Worm (Caenorhabditis elegans): Measurements from ENCODE around the gene C38C3.3.

The C38C3.3 gene

DNA sequence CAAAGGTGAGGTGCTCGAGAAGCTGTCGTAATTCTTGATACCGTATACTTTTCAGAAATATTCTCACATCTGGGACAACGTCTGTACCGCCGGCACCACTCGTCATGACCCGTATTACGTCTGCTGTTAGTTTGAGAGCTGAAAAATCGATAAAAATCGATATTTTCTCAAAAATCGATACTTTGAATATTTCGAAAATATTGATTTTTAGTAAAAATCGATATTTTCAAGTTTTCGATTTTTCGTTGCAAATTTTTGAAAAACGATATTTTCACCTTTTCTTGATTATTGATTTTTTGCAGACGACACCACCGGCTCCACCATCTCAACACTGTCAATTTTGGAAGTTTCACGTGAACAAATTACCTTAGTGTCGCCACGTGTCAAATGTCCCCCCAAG lies 318 bp downstream of the C38C3.3 start:
- no peak for TF ChIP-seq dao-5 (tag; optimal IDR thresholded peaks at IDR 0.05)
- no peak for TF ChIP-seq him-1 (tag; optimal IDR thresholded peaks at IDR 0.05)
- no peak for TF ChIP-seq W03F9.2 (tag; optimal IDR thresholded peaks at IDR 0.05)

DNA sequence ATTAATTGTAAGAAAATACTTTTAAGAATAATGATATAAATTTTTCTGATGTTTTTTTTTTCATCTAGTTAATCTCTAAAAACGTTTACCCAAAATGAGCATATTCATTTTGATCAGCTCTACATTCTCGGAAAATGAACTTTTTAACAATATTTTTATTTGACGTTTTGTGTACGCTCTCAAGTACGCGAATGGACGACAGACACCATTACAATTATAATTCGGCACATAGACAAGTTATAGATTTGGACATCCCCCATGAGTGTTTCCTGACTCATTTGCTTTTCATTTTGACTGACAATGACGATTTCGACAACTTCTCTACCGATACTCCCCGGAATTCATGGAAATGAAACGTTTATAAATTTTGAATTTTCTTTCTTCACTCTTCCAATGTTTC lies 3.7 kb downstream of the C38C3.3 start, which contains the start of gene sru-27:
TSS of gene sru-27 (plus strand) at position 301 of the 400 bp plus-strand sequence.
- TF ChIP-seq W03F9.2 (tag; optimal IDR thresholded peaks at IDR 0.05) = no peak
- TF ChIP-seq dao-5 (tag; optimal IDR thresholded peaks at IDR 0.05) = no peak
- no peak for TF ChIP-seq him-1 (tag; optimal IDR thresholded peaks at IDR 0.05)

DNA sequence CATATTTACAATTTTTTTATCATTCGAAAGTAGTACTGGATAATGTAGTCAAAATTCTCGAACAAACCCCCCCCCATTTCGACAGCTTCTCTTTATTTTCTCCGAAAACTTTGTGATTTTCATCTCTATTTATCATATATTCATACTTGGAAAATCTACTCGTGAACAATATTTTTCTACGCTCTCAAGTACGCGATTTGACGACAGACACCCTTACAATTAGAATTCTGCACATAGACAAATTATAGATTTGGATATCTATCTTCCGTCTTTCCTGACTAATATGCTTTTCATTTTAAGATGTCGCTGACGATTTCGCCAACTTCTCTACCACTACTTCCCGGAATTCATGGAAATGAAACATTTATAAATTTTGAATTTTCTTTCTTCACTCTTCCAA lies 10.6 kb downstream of the C38C3.3 start, which contains the start of gene sru-28:
TSS of gene sru-28 (plus strand) at position 301 of the 400 bp plus-strand sequence.
- no peak for TF ChIP-seq W03F9.2 (tag; optimal IDR thresholded peaks at IDR 0.05)
- TF ChIP-seq him-1 (tag; optimal IDR thresholded peaks at IDR 0.05) = no peak
- TF ChIP-seq dao-5 (tag; optimal IDR thresholded peaks at IDR 0.05) = no peak

DNA sequence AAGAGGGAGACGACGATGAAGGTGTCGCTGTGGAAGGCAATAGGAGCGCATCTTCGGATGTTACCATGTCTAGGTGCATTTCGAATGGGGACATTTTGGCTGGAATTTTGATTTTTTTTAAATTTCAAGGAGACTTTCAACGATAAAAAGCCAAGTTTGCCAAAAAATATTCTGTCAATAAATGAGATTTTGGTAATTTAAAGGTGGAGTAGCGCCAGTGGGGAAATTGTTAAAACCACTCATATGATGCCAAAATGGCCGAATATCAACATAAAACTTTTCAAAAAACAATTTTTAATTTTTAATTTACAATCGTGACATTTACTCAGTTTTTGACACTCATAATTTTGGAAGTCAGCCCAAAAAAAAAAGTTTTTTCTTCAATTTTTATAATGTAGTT lies 16.1 kb downstream of the C38C3.3 start, which contains the start of gene nhr-260:
TSS of gene nhr-260 (minus strand) at position 101 of the 400 bp plus-strand sequence.
- no peak for TF ChIP-seq W03F9.2 (tag; optimal IDR thresholded peaks at IDR 0.05)

DNA sequence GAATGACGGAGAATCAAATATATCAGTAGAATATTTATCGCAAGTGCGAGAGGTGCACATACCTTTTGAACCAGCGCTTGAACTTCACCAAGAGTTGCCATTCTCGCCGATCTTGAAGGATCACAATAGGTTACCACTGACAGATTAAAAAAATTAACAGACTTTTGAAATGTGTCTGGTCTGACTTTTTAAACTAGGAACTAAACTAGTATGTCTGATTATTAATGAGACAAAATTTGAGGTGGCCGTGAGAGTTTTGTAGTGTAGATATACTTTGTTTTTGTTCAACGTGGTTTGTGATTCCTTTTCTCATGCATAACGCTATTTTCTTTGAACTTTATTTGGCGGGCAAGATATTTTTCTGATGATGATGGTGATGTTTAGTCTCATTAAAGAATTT lies 26.4 kb downstream of the C38C3.3 start, which contains the start of gene str-240:
TSS of gene str-240 (minus strand) at position 101 of the 400 bp plus-strand sequence.
- TF ChIP-seq W03F9.2 (tag; optimal IDR thresholded peaks at IDR 0.05) (no peak), dao-5 (tag; optimal IDR thresholded peaks at IDR 0.05) (no peak), him-1 (tag; optimal IDR thresholded peaks at IDR 0.05) (no peak)

- TF ChIP-seq W03F9.2 (tag; optimal IDR thresholded peaks at IDR 0.05) (no peak), him-1 (tag; optimal IDR thresholded peaks at IDR 0.05) (no peak), dao-5 (tag; optimal IDR thresholded peaks at IDR 0.05) (no peak)
Measured at ce11 chrV:1522485-1522884, 27.1 kb downstream of the C38C3.3 start, which contains the start of gene str-243. str-243 (plus strand) TSS chrV:1522785.

DNA sequence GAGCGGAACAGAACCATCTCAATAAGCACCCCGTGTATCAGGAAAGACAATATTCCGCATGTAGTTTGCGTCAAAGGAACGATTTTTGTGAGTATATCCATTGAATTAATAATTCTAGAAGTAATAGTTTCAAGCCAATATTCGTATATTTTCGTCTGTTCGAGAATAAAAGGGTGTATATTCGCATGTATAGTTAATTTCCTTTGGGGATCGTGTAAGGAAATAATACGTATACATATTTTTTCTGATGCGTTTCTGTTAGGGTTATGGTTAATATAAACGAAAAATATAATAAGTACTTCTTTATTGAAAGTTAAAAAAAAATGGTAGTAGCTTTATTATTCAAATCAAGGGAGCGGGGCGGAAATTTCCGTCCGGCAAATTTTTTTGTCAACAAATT lies 32.6 kb downstream of the C38C3.3 start, which contains the start of gene str-236:
TSS of gene str-236 (minus strand) at position 101 of the 400 bp plus-strand sequence.
- TF ChIP-seq W03F9.2 (tag; optimal IDR thresholded peaks at IDR 0.05) (no peak), him-1 (tag; optimal IDR thresholded peaks at IDR 0.05) (no peak), dao-5 (tag; optimal IDR thresholded peaks at IDR 0.05) (no peak)

DNA sequence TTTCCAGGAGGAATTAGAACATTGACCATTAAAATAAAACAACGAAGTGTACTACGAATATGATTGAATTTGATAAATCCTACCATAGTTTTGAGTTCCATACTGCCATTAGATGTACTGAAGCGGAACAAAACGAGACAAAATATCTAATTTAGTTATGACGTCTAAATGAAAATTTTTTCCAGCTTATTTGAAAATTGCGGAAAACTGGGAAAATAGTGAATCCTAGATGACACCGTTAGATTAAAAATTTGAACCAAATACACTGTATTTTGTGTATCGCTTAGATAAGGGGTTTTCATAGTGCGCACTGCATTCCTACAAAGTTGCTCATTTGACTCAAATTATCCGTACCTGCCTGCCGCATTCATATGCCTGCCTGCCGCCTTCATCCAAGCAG lies 35.7 kb downstream of the C38C3.3 start, which contains the start of gene K02H11.4:
TSS of gene K02H11.4 (minus strand) at position 101 of the 400 bp plus-strand sequence.
- no peak for TF ChIP-seq him-1 (tag; optimal IDR thresholded peaks at IDR 0.05)
- TF ChIP-seq dao-5 (tag; optimal IDR thresholded peaks at IDR 0.05) = no peak
- no peak for TF ChIP-seq W03F9.2 (tag; optimal IDR thresholded peaks at IDR 0.05)

- TF ChIP-seq W03F9.2 (tag; optimal IDR thresholded peaks at IDR 0.05) (no peak), him-1 (tag; optimal IDR thresholded peaks at IDR 0.05) (no peak), dao-5 (tag; optimal IDR thresholded peaks at IDR 0.05) (no peak)
Measured at ce11 chrV:1532455-1532854, 37.0 kb downstream of the C38C3.3 start.

DNA sequence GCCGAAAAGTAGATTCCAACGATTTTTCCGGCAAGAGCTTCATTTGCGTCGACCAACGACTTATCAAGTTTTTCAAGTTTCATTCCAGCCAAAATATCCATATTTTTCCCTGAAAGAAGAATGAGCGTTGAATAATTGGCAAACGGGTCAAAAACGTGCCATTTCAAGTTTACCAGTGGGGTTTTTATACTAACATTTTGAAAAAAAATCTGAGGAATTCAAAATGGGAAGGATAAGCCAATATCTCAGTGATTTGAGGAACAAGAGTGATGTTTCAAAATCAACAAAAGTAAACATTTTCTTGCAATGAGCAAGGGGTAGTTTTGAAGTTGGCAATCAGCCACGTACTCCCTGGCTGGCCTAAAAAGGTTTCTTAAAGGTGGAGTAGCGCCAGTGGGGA lies 38.9 kb downstream of the C38C3.3 start, which contains the start of gene trx-5:
TSS of gene trx-5 (minus strand) at position 101 of the 400 bp plus-strand sequence.
- TF ChIP-seq dao-5 (tag; optimal IDR thresholded peaks at IDR 0.05) (no peak), W03F9.2 (tag; optimal IDR thresholded peaks at IDR 0.05) (no peak), him-1 (tag; optimal IDR thresholded peaks at IDR 0.05) (no peak)

DNA sequence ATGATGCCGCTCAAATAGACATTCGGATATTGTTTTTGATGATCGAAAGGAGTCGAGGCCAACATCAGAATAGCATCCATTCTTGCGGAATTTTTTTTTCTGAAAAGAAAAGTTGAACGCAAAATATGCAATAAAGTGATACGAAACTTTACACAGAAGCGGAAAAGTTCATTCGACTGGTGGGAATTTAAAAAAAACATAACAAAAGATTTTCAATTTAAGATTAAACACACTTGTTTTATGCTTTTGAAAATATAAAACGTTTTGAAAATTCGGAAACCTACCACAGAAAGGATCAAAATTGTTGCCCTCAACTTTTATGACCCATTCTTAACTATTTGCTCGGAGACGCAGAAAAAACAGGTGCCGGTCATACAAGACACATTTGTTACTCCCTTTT lies 41.5 kb downstream of the C38C3.3 start, which contains the start of gene K02H11.9:
TSS of gene K02H11.9 (minus strand) at position 101 of the 400 bp plus-strand sequence.
- TF ChIP-seq dao-5 (tag; optimal IDR thresholded peaks at IDR 0.05) (no peak), W03F9.2 (tag; optimal IDR thresholded peaks at IDR 0.05) (no peak), him-1 (tag; optimal IDR thresholded peaks at IDR 0.05) (no peak)

DNA sequence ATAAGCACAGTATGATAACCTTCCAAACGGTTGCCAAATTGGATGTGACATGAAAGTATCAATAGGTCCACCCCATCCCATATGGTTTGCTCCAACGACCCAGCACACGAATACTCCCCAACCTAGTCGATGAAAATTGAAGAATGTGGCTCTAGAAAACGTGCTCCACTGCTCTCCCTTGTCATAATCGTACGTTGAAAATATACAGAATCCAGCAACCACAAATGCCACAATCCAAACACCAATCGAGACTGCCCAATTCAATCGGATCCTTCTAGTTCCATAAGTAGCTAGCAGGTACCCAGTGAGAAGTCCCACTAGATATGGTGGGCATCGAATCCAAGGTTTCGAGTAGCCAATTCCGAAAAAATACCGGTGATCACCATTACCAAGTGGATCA lies 43.4 kb downstream of the C38C3.3 start:
- TF ChIP-seq him-1 (tag; optimal IDR thresholded peaks at IDR 0.05) = no peak
- TF ChIP-seq dao-5 (tag; optimal IDR thresholded peaks at IDR 0.05) = no peak
- no peak for TF ChIP-seq W03F9.2 (tag; optimal IDR thresholded peaks at IDR 0.05)

DNA sequence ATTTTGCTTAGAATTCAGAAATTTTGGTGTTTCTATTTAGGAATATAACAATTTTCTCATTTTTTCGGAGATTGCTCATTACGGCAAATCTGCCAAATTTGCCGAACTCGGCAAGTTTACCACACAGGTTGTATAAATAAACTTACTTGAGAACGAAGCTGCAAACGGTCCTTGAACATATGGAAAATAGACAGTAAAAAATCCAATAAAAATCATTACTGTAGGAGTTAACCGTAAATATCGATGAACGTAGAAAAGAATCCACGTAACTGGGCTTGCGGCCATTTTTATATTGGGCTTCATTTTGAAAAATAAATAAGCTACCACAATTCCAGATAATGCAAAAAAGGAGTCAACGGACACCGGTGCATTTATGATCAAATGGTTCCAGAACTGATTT lies 44.8 kb downstream of the C38C3.3 start:
- no peak for TF ChIP-seq dao-5 (tag; optimal IDR thresholded peaks at IDR 0.05)
- TF ChIP-seq him-1 (tag; optimal IDR thresholded peaks at IDR 0.05) = no peak
- no peak for TF ChIP-seq W03F9.2 (tag; optimal IDR thresholded peaks at IDR 0.05)

DNA sequence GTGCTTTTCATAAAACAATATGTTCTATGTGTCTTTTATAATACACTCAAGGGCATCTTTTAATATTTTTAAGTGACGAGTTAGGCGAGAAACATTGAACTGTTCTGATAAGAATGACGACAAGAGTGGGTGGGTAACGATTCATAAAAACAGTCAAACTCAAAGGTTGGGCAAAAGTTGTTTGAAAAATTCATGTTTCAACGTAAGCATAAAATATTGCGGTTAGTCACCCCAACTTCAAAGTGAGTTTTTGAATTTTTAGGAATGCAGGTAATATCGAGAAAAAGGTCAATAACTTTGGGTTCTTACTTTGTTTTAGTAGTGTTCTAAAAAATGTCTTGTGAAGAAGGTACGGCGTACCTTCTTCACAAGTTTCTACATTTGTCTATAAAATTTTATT lies 46.4 kb downstream of the C38C3.3 start, which contains the start of gene oac-31:
TSS of gene oac-31 (minus strand) at position 101 of the 400 bp plus-strand sequence.
- TF ChIP-seq him-1 (tag; optimal IDR thresholded peaks at IDR 0.05) = no peak
- no peak for TF ChIP-seq dao-5 (tag; optimal IDR thresholded peaks at IDR 0.05)
- no peak for TF ChIP-seq W03F9.2 (tag; optimal IDR thresholded peaks at IDR 0.05)

ce11 chrV:1545694-1546093 lies 50.3 kb downstream of the C38C3.3 start, which contains the start of gene oac-32:
oac-32 (minus strand) TSS chrV:1545783.
- TF ChIP-seq dao-5 (tag; optimal IDR thresholded peaks at IDR 0.05) (no peak), W03F9.2 (tag; optimal IDR thresholded peaks at IDR 0.05) (no peak), him-1 (tag; optimal IDR thresholded peaks at IDR 0.05) (no peak)

Data from whole organism, L4/young adult.